Fruit fly (Drosophila melanogaster) ovary, adult (tissue): ENCODE data around the gene CG33282.

Experiments used
- CG17801 ChIP-seq: fragments of 200-800 bp; optimal IDR thresholded peaks from 2 replicates; lab custom pipeline; 2019; ENCODE audit warnings: missing biosample characterization, mild to moderate bottlenecking, missing genetic modification characterization, moderate library complexity; ENCODE audit not compliant: partially characterized antibody

Gene CG33282

dm6 chr2L:3307189-3307588, 20.5 kb upstream of the CG33282 start:
- no peak for TF ChIP-seq CG17801 (GFP tag; lab: Kevin White, UChicago)

dm6 chr2L:3308529-3309272, 19.0 kb upstream of the CG33282 start, which contains the start of gene CG15406:
TSS of gene CG15406 (plus strand) at chr2L:3309222.
- TF ChIP-seq CG17801 (GFP tag; lab: Kevin White, UChicago), result no peak

- TF ChIP-seq CG17801 (GFP tag; lab: Kevin White, UChicago), result no peak
Measured at dm6 chr2L:3319731-3320295, 7.9 kb upstream of the CG33282 start, which contains the start of the genes Fign and CG8837. TSS of gene Fign (minus strand) at chr2L:3319872. TSS of gene CG8837 (plus strand) at chr2L:3320245.

DNA sequence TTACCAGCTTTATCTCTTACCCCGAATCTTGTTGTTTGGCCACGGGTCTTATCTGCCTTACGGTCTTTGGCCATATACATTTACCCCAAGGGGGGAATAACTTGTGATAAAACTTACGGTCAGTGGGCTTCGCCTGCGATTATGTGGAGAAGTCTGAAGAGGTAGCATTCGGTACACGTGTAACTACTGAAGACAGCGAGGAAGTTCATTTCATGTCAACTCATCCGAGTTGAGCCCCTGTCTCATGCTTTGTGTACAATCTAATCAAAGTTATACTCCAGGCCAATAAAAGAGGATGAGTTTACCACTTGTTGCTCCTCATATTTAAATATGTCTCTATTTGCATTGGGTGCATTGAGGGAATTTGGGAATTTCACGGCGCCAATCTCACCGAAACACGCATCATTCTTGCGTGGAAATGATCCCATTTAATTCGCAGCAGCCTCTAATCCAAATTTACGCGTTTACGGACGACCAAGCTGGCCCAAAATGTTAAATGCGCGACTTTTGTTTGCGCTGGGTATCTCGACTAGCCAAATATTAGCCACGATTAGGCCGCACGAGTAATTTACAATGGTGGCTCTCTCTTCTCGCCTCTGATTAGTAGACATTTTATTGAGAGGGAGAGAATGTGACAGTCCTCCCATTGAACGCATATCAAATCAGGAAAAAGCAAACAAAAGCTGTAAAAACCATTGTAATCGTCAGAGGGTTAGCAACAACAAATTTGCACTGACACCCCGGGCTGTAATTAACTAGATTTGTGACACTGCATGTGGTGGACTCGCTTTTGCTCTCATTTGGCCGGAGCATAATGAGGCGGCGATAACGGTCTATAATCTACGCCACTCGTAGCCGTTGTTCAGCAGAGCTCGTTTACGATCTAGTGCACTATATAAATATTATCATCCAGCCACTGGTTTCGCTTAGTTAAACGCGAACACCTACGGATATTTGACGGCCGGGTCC, 4.1 kb upstream of the CG33282 start, which contains the start of gene CG33281:
Gene CG33281 (plus strand): TSS at position 919 of the 969 bp plus-strand sequence.
- TF ChIP-seq CG17801 (GFP tag; lab: Kevin White, UChicago), result no peak

DNA sequence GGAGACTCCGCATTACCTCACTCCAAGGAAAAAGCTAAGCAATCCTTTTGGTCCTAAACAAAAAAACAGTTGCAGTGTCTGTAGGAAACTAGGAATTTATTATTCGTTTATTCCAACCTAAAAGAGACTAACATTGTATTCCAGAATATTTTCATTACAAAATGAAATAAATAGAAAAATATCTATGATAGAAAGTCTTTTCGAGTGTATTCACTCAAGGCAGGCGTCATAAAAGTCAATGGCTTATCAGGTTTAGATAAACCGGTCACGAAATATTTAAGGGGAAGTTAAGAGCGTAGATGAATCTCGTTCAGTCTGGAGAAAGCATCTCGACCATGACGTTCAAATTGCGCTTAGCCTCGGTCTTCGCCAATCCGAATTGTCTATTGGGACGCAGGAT, 2.9 kb downstream of the CG33282 start, which contains the start of gene CG3285:
Gene CG3285 (plus strand): TSS at position 301 of the 400 bp plus-strand sequence.
- TF ChIP-seq CG17801 (GFP tag; lab: Kevin White, UChicago), result no peak

- no peak for TF ChIP-seq CG17801 (GFP tag; lab: Kevin White, UChicago)
Measured at dm6 chr2L:3332514-3332913, 4.8 kb downstream of the CG33282 start, which contains the start of gene CG15408. TSS of gene CG15408 (plus strand) at chr2L:3332814.

- no peak for TF ChIP-seq CG17801 (GFP tag; lab: Kevin White, UChicago)
Measured at dm6 chr2L:3338566-3339215, 11.0 kb downstream of the CG33282 start.

DNA sequence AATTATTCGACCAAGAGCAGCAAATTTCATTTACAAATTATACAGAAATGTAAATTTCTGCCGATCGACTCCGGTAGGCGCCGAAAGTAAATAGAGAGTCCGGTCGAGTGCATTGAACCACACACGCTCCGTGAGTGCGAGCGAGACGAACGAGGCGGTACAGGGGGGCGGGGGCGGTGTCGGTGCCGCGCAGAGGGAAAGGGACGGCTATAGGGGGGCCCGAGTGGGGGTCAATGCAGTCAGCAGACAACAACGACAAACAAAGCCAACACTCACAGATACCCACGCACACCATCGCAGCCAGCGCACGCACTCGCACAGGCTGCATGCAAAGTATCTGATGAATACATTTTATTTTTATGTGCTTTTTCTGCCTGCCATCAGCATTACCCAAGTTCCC, 11.7 kb downstream of the CG33282 start:
- TF ChIP-seq CG17801 (GFP tag; lab: Kevin White, UChicago), result no peak

dm6 chr2L:3341231-3341935, 13.7 kb downstream of the CG33282 start:
- TF ChIP-seq CG17801 (GFP tag; lab: Kevin White, UChicago), result no peak

DNA sequence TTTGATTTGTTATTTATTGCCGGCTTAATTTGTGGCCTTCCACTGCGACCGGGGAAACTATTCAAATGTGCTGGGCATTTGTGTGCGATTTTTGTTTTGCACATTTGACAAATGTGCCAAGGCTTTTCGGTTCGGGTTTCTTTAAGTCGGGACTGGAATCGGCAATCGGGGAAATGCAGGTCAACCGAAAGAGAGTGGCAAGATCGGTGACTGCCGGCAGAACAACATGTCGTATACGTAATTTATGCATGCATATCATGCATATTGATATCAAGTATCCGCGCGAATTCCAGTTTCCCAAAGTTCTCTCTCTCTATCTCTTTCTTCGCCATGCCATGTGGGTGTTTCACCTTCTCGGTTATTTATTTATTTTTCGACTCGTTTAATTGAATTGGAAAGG, 14.7 kb downstream of the CG33282 start:
- TF ChIP-seq CG17801 (GFP tag; lab: Kevin White, UChicago), result no peak

dm6 chr2L:3345763-3346482, 18.2 kb downstream of the CG33282 start:
- TF ChIP-seq CG17801 (GFP tag; lab: Kevin White, UChicago), result no peak

DNA sequence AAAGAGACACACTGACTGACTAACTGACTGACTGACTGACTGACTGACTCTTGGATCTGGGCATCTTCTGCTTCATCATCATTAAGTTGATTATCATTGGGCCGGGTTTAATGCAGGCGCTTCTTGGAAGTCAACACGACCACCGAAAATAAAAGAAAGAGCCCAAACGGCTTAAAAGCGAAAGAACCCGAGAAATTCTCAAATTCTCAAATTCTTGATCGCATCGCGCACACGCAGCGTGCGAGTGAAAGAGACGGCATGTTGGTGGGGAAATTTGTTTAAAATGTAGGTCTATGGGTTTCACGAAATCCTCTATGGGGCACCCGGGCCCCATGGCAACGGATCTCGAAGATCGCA, 18.8 kb downstream of the CG33282 start:
- no peak for TF ChIP-seq CG17801 (GFP tag; lab: Kevin White, UChicago)

dm6 chr2L:3348146-3348747, 20.5 kb downstream of the CG33282 start:
- TF ChIP-seq CG17801 (GFP tag; lab: Kevin White, UChicago), result peak; percentile 30
